Worm (Caenorhabditis elegans) whole organism, late embryonic: Measurements from ENCODE around the gene T10C6.16.

Experiments used
- F13H6.1 ChIP-seq: sonication (generic microtip); optimal IDR thresholded peaks from 2 replicates; lab custom pipeline; 2016; ENCODE audit warnings: missing genetic modification characterization, missing compliant biosample characterization
- K09A11.1 ChIP-seq: sonication (generic microtip); optimal IDR thresholded peaks from 2 replicates; lab custom pipeline; 2017; ENCODE audit warnings: antibody characterized with exemption, mild to moderate bottlenecking, missing genetic modification characterization, missing compliant biosample characterization; ENCODE audit not compliant: insufficient read depth
- Y22D7AL.16 ChIP-seq: sonication (generic microtip); optimal IDR thresholded peaks from 2 replicates; lab custom pipeline; 2016; ENCODE audit warnings: missing genetic modification characterization, missing compliant biosample characterization
- ahr-1 ChIP-seq: sonication (generic microtip); optimal IDR thresholded peaks from 2 replicates; lab custom pipeline; 2016; ENCODE audit warnings: missing genetic modification characterization, missing compliant biosample characterization
- ama-1 ChIP-seq: fragments of 150-350 bp; optimal IDR thresholded peaks from 2 replicates; lab custom pipeline; 2014
- ceh-18 ChIP-seq: sonication (generic microtip); optimal IDR thresholded peaks from 2 replicates; lab custom pipeline; 2016; ENCODE audit warnings: missing genetic modification characterization, missing compliant biosample characterization
- ceh-22 ChIP-seq: sonication (generic microtip); optimal IDR thresholded peaks from 2 replicates; lab custom pipeline; 2017; ENCODE audit warnings: missing biosample characterization, missing genetic modification characterization
- ceh-30 ChIP-seq: fragments of 150-350 bp; optimal IDR thresholded peaks from 2 replicates; lab custom pipeline; 2014; ENCODE audit warnings: missing biosample characterization, missing genetic modification characterization
- ceh-31 ChIP-seq: sonication (generic microtip); optimal IDR thresholded peaks from 2 replicates; lab custom pipeline; 2016; ENCODE audit warnings: missing genetic modification characterization, missing compliant biosample characterization
- ceh-45 ChIP-seq: fragments of 200-800 bp; sonication (Bioruptor generic); IDR thresholded peaks from 2 replicates; pipeline ENCODE4 v1.3.6; 2022; ENCODE audit warnings: missing genetic modification reagents, missing genetic modification characterization, missing compliant biosample characterization
- ceh-9 ChIP-seq: sonication (generic microtip); optimal IDR thresholded peaks from 2 replicates; lab custom pipeline; 2016; ENCODE audit warnings: mild to moderate bottlenecking, missing genetic modification characterization, inconsistent platforms, missing compliant biosample characterization
- elt-2 ChIP-seq: sonication (generic microtip); optimal IDR thresholded peaks from 2 replicates; lab custom pipeline; 2016; ENCODE audit warnings: missing genetic modification reagents, missing genetic modification characterization, missing compliant biosample characterization
- elt-4 ChIP-seq: sonication (generic microtip); optimal IDR thresholded peaks from 2 replicates; lab custom pipeline; 2016; ENCODE audit warnings: missing genetic modification characterization, missing compliant biosample characterization
- eyg-1 ChIP-seq: sonication (generic microtip); optimal IDR thresholded peaks from 2 replicates; lab custom pipeline; 2016; ENCODE audit warnings: missing genotype, missing genetic modification characterization, missing compliant biosample characterization
- fax-1 ChIP-seq: sonication (generic microtip); optimal IDR thresholded peaks from 2 replicates; lab custom pipeline; 2016; ENCODE audit warnings: missing genotype, missing genetic modification characterization, missing compliant biosample characterization
- fkh-10 ChIP-seq: fragments of 150-350 bp; optimal IDR thresholded peaks from 2 replicates; lab custom pipeline; 2014; ENCODE audit warnings: missing biosample characterization, missing genetic modification reagents, missing genetic modification characterization
- hlh-13 ChIP-seq: fragments of 200-800 bp; sonication (Bioruptor generic); optimal IDR thresholded peaks from 2 replicates; lab custom pipeline; 2018; ENCODE audit warnings: mild to moderate bottlenecking, missing genetic modification characterization, missing compliant biosample characterization
- hlh-15 ChIP-seq: sonication (generic microtip); optimal IDR thresholded peaks from 2 replicates; lab custom pipeline; 2016; ENCODE audit warnings: missing genetic modification characterization, missing compliant biosample characterization
- hlh-6 ChIP-seq: sonication (generic microtip); optimal IDR thresholded peaks from 2 replicates; lab custom pipeline; 2016; ENCODE audit warnings: missing genotype, missing genetic modification characterization, missing compliant biosample characterization
- hlh-8 ChIP-seq: sonication (generic microtip); optimal IDR thresholded peaks from 2 replicates; lab custom pipeline; 2016; ENCODE audit warnings: missing genotype, missing genetic modification characterization, missing compliant biosample characterization
- lim-6 ChIP-seq: sonication (generic microtip); optimal IDR thresholded peaks from 2 replicates; lab custom pipeline; 2016; ENCODE audit warnings: missing genetic modification characterization, missing compliant biosample characterization
- lin-11 ChIP-seq: fragments of 200-800 bp; sonication (Bioruptor generic); optimal IDR thresholded peaks from 2 replicates; lab custom pipeline; 2018; ENCODE audit warnings: mild to moderate bottlenecking, missing genetic modification characterization, missing compliant biosample characterization
- madf-2 ChIP-seq: sonication (generic microtip); optimal IDR thresholded peaks from 2 replicates; lab custom pipeline; 2017; ENCODE audit warnings: missing genetic modification characterization, missing compliant biosample characterization
- nhr-11 ChIP-seq: fragments of 150-350 bp; optimal IDR thresholded peaks from 2 replicates; lab custom pipeline; 2014; ENCODE audit warnings: missing biosample characterization, missing genetic modification characterization
- odd-2 ChIP-seq: sonication (generic microtip); optimal IDR thresholded peaks from 2 replicates; lab custom pipeline; 2017; ENCODE audit warnings: antibody characterized with exemption, mild to moderate bottlenecking, missing genetic modification characterization, missing compliant biosample characterization
- pat-9 ChIP-seq: fragments of 200-800 bp; sonication (Bioruptor generic); optimal IDR thresholded peaks from 2 replicates; lab custom pipeline; 2018; ENCODE audit warnings: mild to moderate bottlenecking, missing genetic modification characterization, moderate library complexity, missing compliant biosample characterization
- pax-1 ChIP-seq: fragments of 150-350 bp; optimal IDR thresholded peaks from 2 replicates; lab custom pipeline; 2014; ENCODE audit warnings: missing biosample characterization, missing genetic modification characterization
- pha-4 ChIP-seq: fragments of 150-350 bp; optimal IDR thresholded peaks from 2 replicates; lab custom pipeline; 2018; ENCODE audit warnings: missing biosample characterization, missing genetic modification reagents, missing genetic modification characterization
- pqm-1 ChIP-seq: sonication (generic microtip); optimal IDR thresholded peaks from 2 replicates; lab custom pipeline; 2016; ENCODE audit warnings: missing genetic modification characterization, missing compliant biosample characterization
- ref-2 ChIP-seq: sonication (generic microtip); optimal IDR thresholded peaks from 2 replicates; lab custom pipeline; 2016; ENCODE audit warnings: missing genetic modification characterization, missing compliant biosample characterization
- sox-2 ChIP-seq: fragments of 200-800 bp; sonication (Bioruptor generic); IDR thresholded peaks from 2 replicates; pipeline ENCODE4 v1.3.6; 2022; ENCODE audit warnings: missing genetic modification reagents, missing genetic modification characterization, missing compliant biosample characterization
- syd-9 ChIP-seq: sonication (generic microtip); optimal IDR thresholded peaks from 2 replicates; lab custom pipeline; 2016; ENCODE audit warnings: mild to moderate bottlenecking, missing genetic modification characterization, moderate library complexity, missing compliant biosample characterization
- tbx-2 ChIP-seq: sonication (generic microtip); optimal IDR thresholded peaks from 2 replicates; lab custom pipeline; 2016; ENCODE audit warnings: missing genetic modification characterization, missing compliant biosample characterization
- tbx-7 ChIP-seq: sonication (generic microtip); optimal IDR thresholded peaks from 2 replicates; lab custom pipeline; 2016; ENCODE audit warnings: missing genotype, missing genetic modification characterization, missing compliant biosample characterization
- ttx-3 ChIP-seq: sonication (generic microtip); optimal IDR thresholded peaks from 2 replicates; lab custom pipeline; 2016; ENCODE audit warnings: missing genetic modification reagents, missing genetic modification characterization, missing compliant biosample characterization
- unc-42 ChIP-seq: sonication (generic microtip); optimal IDR thresholded peaks from 2 replicates; lab custom pipeline; 2016; ENCODE audit warnings: missing genotype, missing genetic modification characterization, missing compliant biosample characterization
- unc-86 ChIP-seq: sonication (generic microtip); optimal IDR thresholded peaks from 2 replicates; lab custom pipeline; 2016; ENCODE audit warnings: missing genetic modification characterization, missing compliant biosample characterization
- zip-5 ChIP-seq: sonication (generic microtip); optimal IDR thresholded peaks from 2 replicates; lab custom pipeline; 2016; ENCODE audit warnings: missing genetic modification characterization, missing compliant biosample characterization
- ztf-16 ChIP-seq: sonication (generic microtip); optimal IDR thresholded peaks from 2 replicates; lab custom pipeline; 2017; ENCODE audit warnings: missing genetic modification characterization, missing compliant biosample characterization

T10C6.16 gene

ce11 chrV:16046573-16046972, 13.8 kb upstream of the T10C6.16 start, which contains the start of gene ZK285.2:
Gene ZK285.2 (plus strand): TSS chrV:16046873.
- no peak for TF ChIP-seq ceh-18 (tag; lab: Kevin White, UChicago)

- TF ChIP-seq pat-9 (tag; lab: Kevin White, UChicago) (no peak), odd-2 (no peak), eyg-1 (tag; lab: Kevin White, UChicago) (no peak), elt-2 (tag; lab: Kevin White, UChicago) (peak; percentile 75), unc-42 (tag; lab: Kevin White, UChicago) (no peak), nhr-11 (no peak), fkh-10 (GFP tag; lab: Kevin White, UChicago) (no peak), madf-2 (no peak), ceh-9 (tag; lab: Kevin White, UChicago) (no peak), pqm-1 (peak; percentile 0)
Measured at ce11 chrV:16045837-16046236, 13.0 kb upstream of the T10C6.16 start, which contains the start of gene T10C6.15. Gene T10C6.15 (minus strand): TSS chrV:16045940.

ce11 chrV:16043686-16044085, 10.9 kb upstream of the T10C6.16 start:
- TF ChIP-seq pax-1 (tag; lab: Kevin White, UChicago) = no peak
- no peak for TF ChIP-seq madf-2
- TF ChIP-seq zip-5 (tag; lab: Kevin White, UChicago) = no peak
- no peak for TF ChIP-seq fkh-10 (GFP tag; lab: Kevin White, UChicago)
- no peak for TF ChIP-seq ceh-45 (GFP tag; lab: Robert Waterston, UW)
- TF ChIP-seq F13H6.1 (tag; lab: Kevin White, UChicago) = no peak
- no peak for TF ChIP-seq lin-11 (tag; lab: Kevin White, UChicago)
- no peak for TF ChIP-seq K09A11.1 (tag; lab: Kevin White, UChicago)
- no peak for TF ChIP-seq pqm-1
- TF ChIP-seq ceh-22 = no peak
- no peak for TF ChIP-seq odd-2
- TF ChIP-seq ztf-16 (tag; lab: Kevin White, UChicago) = no peak
- TF ChIP-seq ref-2 (tag; lab: Kevin White, UChicago) = no peak
- TF ChIP-seq ama-1 (lab: Kevin White, UChicago) = no peak
- no peak for TF ChIP-seq unc-86 (tag; lab: Kevin White, UChicago)
- TF ChIP-seq hlh-6 (tag; lab: Kevin White, UChicago) = no peak
- TF ChIP-seq ttx-3 (tag; lab: Kevin White, UChicago) = no peak
- no peak for TF ChIP-seq hlh-8 (tag; lab: Kevin White, UChicago)

ce11 chrV:16042743-16043014, 9.9 kb upstream of the T10C6.16 start:
- TF ChIP-seq elt-4 (tag; lab: Kevin White, UChicago) = no peak
- no peak for TF ChIP-seq ztf-16 (tag; lab: Kevin White, UChicago)
- TF ChIP-seq ceh-30 (tag; lab: Kevin White, UChicago) = no peak
- TF ChIP-seq fax-1 (tag; lab: Kevin White, UChicago) = no peak
- TF ChIP-seq K09A11.1 (tag; lab: Kevin White, UChicago) = no peak
- TF ChIP-seq ahr-1 (tag; lab: Kevin White, UChicago) = no peak
- TF ChIP-seq tbx-2 (tag; lab: Kevin White, UChicago) = no peak
- TF ChIP-seq ceh-31 (tag; lab: Kevin White, UChicago) = no peak
- TF ChIP-seq lim-6 (tag; lab: Kevin White, UChicago) = no peak
- no peak for TF ChIP-seq ttx-3 (tag; lab: Kevin White, UChicago)
- TF ChIP-seq sox-2 (GFP tag; lab: Robert Waterston, UW) = no peak
- no peak for TF ChIP-seq nhr-11
- TF ChIP-seq ref-2 (tag; lab: Kevin White, UChicago) = no peak
- no peak for TF ChIP-seq hlh-8 (tag; lab: Kevin White, UChicago)
- TF ChIP-seq tbx-7 = no peak
- TF ChIP-seq hlh-15 (tag; lab: Kevin White, UChicago) = no peak
- no peak for TF ChIP-seq syd-9 (tag; lab: Kevin White, UChicago)
- TF ChIP-seq Y22D7AL.16 (tag; lab: Kevin White, UChicago) = no peak
- no peak for TF ChIP-seq hlh-13
- TF ChIP-seq pha-4 = no peak
